Worm (Caenorhabditis elegans) whole organism, late embryonic: ENCODE data around the gene F46B6.4.

ENCODE experiments used
- C08G9.2 ChIP-seq: sonication (generic microtip); optimal IDR thresholded peaks from 2 replicates; lab custom pipeline; 2016; ENCODE audit warnings: mild to moderate bottlenecking, missing genetic modification characterization, moderate library complexity, missing compliant biosample characterization
- F13H6.1 ChIP-seq: sonication (generic microtip); optimal IDR thresholded peaks from 2 replicates; lab custom pipeline; 2016; ENCODE audit warnings: missing genetic modification characterization, missing compliant biosample characterization
- ama-1 ChIP-seq: fragments of 150-350 bp; optimal IDR thresholded peaks from 2 replicates; lab custom pipeline; 2014
- ceh-45 ChIP-seq: fragments of 200-800 bp; sonication (Bioruptor generic); IDR thresholded peaks from 2 replicates; pipeline ENCODE4 v1.3.6; 2022; ENCODE audit warnings: missing genetic modification reagents, missing genetic modification characterization, missing compliant biosample characterization
- dmd-4 ChIP-seq: sonication (generic microtip); optimal IDR thresholded peaks from 2 replicates; lab custom pipeline; 2016; ENCODE audit warnings: borderline replicate concordance, missing genetic modification characterization, missing compliant biosample characterization
- gmeb-2 ChIP-seq: sonication (generic microtip); optimal IDR thresholded peaks from 2 replicates; lab custom pipeline; 2016; ENCODE audit warnings: missing genetic modification characterization, inconsistent platforms, missing compliant biosample characterization
- madf-2 ChIP-seq: sonication (generic microtip); optimal IDR thresholded peaks from 2 replicates; lab custom pipeline; 2017; ENCODE audit warnings: missing genetic modification characterization, missing compliant biosample characterization
- mec-3 ChIP-seq: sonication (generic microtip); optimal IDR thresholded peaks from 2 replicates; lab custom pipeline; 2016; ENCODE audit warnings: borderline replicate concordance, missing genetic modification characterization, missing compliant biosample characterization
- nhr-11 ChIP-seq: fragments of 150-350 bp; optimal IDR thresholded peaks from 2 replicates; lab custom pipeline; 2014; ENCODE audit warnings: missing biosample characterization, missing genetic modification characterization
- odd-2 ChIP-seq: sonication (generic microtip); optimal IDR thresholded peaks from 2 replicates; lab custom pipeline; 2017; ENCODE audit warnings: antibody characterized with exemption, mild to moderate bottlenecking, missing genetic modification characterization, missing compliant biosample characterization
- pag-3 ChIP-seq: sonication (generic microtip); optimal IDR thresholded peaks from 2 replicates; lab custom pipeline; 2016; ENCODE audit warnings: missing compliant biosample characterization, missing genetic modification characterization, borderline replicate concordance
- pax-1 ChIP-seq: fragments of 150-350 bp; optimal IDR thresholded peaks from 2 replicates; lab custom pipeline; 2014; ENCODE audit warnings: missing biosample characterization, missing genetic modification characterization
- rnt-1 ChIP-seq: sonication (generic microtip); optimal IDR thresholded peaks from 2 replicates; lab custom pipeline; 2016; ENCODE audit warnings: missing genetic modification characterization, missing compliant biosample characterization
- unc-55 ChIP-seq: sonication (generic microtip); optimal IDR thresholded peaks from 2 replicates; lab custom pipeline; 2017; ENCODE audit warnings: missing biosample characterization, missing genetic modification reagents, missing genetic modification characterization

DNA sequence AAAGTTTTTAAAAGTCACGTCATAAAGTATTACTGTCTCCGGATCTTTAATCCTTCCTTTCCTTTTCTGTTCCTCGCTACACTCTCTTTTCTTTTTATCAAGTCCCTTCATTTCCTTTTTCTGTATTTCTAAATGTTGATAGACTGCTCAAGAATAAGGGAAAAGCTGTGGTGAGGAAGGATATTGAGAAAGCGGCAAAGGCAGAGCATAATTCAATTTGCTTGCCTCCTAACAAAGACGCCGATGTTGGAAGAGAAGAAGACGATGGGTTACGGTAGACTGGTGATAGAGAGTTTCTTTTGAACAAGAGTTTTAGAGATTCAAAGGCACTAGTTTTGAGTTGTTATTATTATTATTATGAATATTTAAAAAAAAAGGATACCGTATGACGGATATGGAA, 13.7 kb downstream of the F46B6.4 start:
- TF ChIP-seq unc-55 (GFP tag; lab: Kevin White, UChicago): no peak
- TF ChIP-seq dmd-4 (tag; lab: Kevin White, UChicago): no peak
- TF ChIP-seq F13H6.1 (tag; lab: Kevin White, UChicago): no peak
- TF ChIP-seq odd-2: no peak
- no peak for TF ChIP-seq nhr-11 (tag; lab: Kevin White, UChicago)
- TF ChIP-seq ama-1: no peak
- no peak for TF ChIP-seq mec-3 (tag; lab: Kevin White, UChicago)
- TF ChIP-seq ceh-45: no peak
- no peak for TF ChIP-seq gmeb-2 (tag; lab: Kevin White, UChicago)
- no peak for TF ChIP-seq rnt-1 (tag; lab: Kevin White, UChicago)
- TF ChIP-seq madf-2 (tag; lab: Kevin White, UChicago): no peak
- TF ChIP-seq pag-3 (tag; lab: Kevin White, UChicago): no peak
- TF ChIP-seq pax-1 (tag; lab: Kevin White, UChicago): no peak
- no peak for TF ChIP-seq C08G9.2 (tag; lab: Kevin White, UChicago)
